Fruit fly (Drosophila melanogaster) whole organism, embryonic: Measurements from ENCODE around the gene Mlc-c.

Source experiments
- CG7839 ChIP-seq: fragments of 200-800 bp; sonication (Bioruptor generic); optimal IDR thresholded peaks from 3 replicates; lab custom pipeline; 2018; ENCODE audit warnings: missing biosample characterization, mild to moderate bottlenecking, missing genetic modification characterization, moderate library complexity
- CG7928 ChIP-seq: fragments of 200-800 bp; sonication (Bioruptor generic); optimal IDR thresholded peaks from 2 replicates; lab custom pipeline; 2017; ENCODE audit warnings: missing biosample characterization, mild to moderate bottlenecking, missing genetic modification characterization
- Drgx ChIP-seq: fragments of 200-800 bp; sonication (Bioruptor generic); IDR thresholded peaks from 2 replicates; pipeline ENCODE4 v1.3.6; 2022; ENCODE audit warnings: missing biosample characterization, missing genetic modification characterization
- nmo ChIP-seq: fragments of 200-800 bp; sonication (Bioruptor generic); optimal IDR thresholded peaks from 2 replicates; lab custom pipeline; 2018; ENCODE audit warnings: missing biosample characterization, mild to moderate bottlenecking, missing genetic modification characterization, moderate library complexity
- scrt ChIP-seq: fragments of 200-800 bp; sonication (Bioruptor generic); optimal IDR thresholded peaks from 2 replicates; lab custom pipeline; 2018; ENCODE audit warnings: missing biosample characterization, mild to moderate bottlenecking, missing genetic modification characterization, moderate library complexity
- wek ChIP-seq: fragments of 200-800 bp; sonication (Bioruptor generic); optimal IDR thresholded peaks from 3 replicates; lab custom pipeline; 2018; ENCODE audit warnings: missing biosample characterization, mild to moderate bottlenecking, missing genetic modification characterization, moderate library complexity

dm6 chrX:5589990-5590389, 32.3 kb downstream of the Mlc-c start:
- no peak for TF ChIP-seq CG7928 (GFP tag; lab: Kevin White, UChicago)
- TF ChIP-seq wek (GFP tag; lab: Kevin White, UChicago), result no peak
- no peak for TF ChIP-seq Drgx (GFP tag; lab: Robert Waterston, UW)
- TF ChIP-seq scrt, result no peak
- no peak for TF ChIP-seq CG7839
- no peak for TF ChIP-seq nmo
